Worm (Caenorhabditis elegans) whole organism, early embryonic: Measurements from ENCODE around the gene pot-3.

ENCODE experiments used
- B0310.2 ChIP-seq: sonication (generic microtip); optimal IDR thresholded peaks from 2 replicates; lab custom pipeline; 2016; ENCODE audit warnings: mild to moderate bottlenecking, missing genetic modification characterization, missing compliant biosample characterization
- F13C5.2 ChIP-seq: sonication (generic microtip); optimal IDR thresholded peaks from 2 replicates; lab custom pipeline; 2017; ENCODE audit warnings: mild to moderate bottlenecking, missing genetic modification characterization, inconsistent platforms, missing compliant biosample characterization
- aly-1 ChIP-seq: sonication (generic microtip); optimal IDR thresholded peaks from 2 replicates; lab custom pipeline; 2016; ENCODE audit warnings: missing genetic modification characterization, missing compliant biosample characterization
- ama-1 ChIP-seq: fragments of 150-350 bp; optimal IDR thresholded peaks from 2 replicates; lab custom pipeline; 2014
- ceh-36 ChIP-seq: sonication (generic microtip); optimal IDR thresholded peaks from 2 replicates; lab custom pipeline; 2016; ENCODE audit warnings: missing genetic modification characterization, inconsistent platforms, missing compliant biosample characterization
- ets-7 ChIP-seq: sonication (generic microtip); optimal IDR thresholded peaks from 2 replicates; lab custom pipeline; 2016; ENCODE audit warnings: missing genotype, missing genetic modification characterization, missing compliant biosample characterization
- flt-1 ChIP-seq: fragments of 200-800 bp; sonication (Bioruptor generic); IDR thresholded peaks from 2 replicates; pipeline ENCODE4 v1.3.6; 2022; ENCODE audit warnings: missing genetic modification characterization, missing compliant biosample characterization
- hmbx-1 ChIP-seq: sonication (generic microtip); optimal IDR thresholded peaks from 2 replicates; lab custom pipeline; 2016; ENCODE audit warnings: mild to moderate bottlenecking, missing genetic modification characterization, missing compliant biosample characterization
- hnd-1 ChIP-seq: sonication (generic microtip); optimal IDR thresholded peaks from 2 replicates; lab custom pipeline; 2016; ENCODE audit warnings: missing genetic modification characterization, missing compliant biosample characterization
- pes-1 ChIP-seq: fragments of 200-800 bp; sonication (Bioruptor generic); IDR thresholded peaks from 2 replicates; pipeline ENCODE4 v1.3.6; 2022; ENCODE audit warnings: missing genetic modification reagents, missing genetic modification characterization, missing compliant biosample characterization
- sea-1 ChIP-seq: fragments of 200-800 bp; sonication (Bioruptor generic); conservative IDR thresholded peaks from 2 replicates; pipeline ENCODE4 v1.3.6; 2022; ENCODE audit warnings: missing genetic modification characterization, missing compliant biosample characterization
- tbx-11 ChIP-seq: fragments of 200-800 bp; sonication (Bioruptor generic); IDR thresholded peaks from 2 replicates; pipeline ENCODE4 v1.3.6; 2022; ENCODE audit warnings: missing genetic modification characterization, missing compliant biosample characterization
- tra-4 ChIP-seq: sonication (generic microtip); optimal IDR thresholded peaks from 2 replicates; lab custom pipeline; 2017; ENCODE audit warnings: missing genetic modification characterization, missing compliant biosample characterization

DNA sequence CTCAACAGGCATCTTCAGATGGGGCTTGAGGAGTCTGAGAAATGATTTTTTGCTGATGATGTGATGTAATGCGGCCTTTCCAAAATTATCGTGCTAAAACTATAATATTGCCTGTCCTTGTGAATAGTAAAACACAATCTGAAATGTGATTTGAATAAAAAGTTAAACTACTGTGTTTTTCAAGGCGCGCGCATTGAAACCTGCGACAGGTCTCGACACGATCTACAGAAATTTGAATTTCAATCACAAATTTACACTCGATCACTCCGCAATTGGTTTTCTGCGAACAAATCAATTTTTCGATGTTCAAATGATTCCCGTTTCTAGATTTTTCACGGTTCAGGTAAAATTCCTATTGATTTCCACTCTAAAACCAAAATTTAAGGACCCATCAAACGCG lies 24.3 kb upstream of the pot-3 start, which contains the start of gene toca-2:
- TF ChIP-seq tbx-11 (no peak), B0310.2 (tag; lab: Kevin White, UChicago) (no peak), tra-4 (no peak), ama-1 (lab: Kevin White, UChicago) (no peak), pes-1 (GFP tag; lab: Robert Waterston, UW) (no peak), hmbx-1 (no peak), ets-7 (tag; lab: Kevin White, UChicago) (no peak), ceh-36 (tag; lab: Kevin White, UChicago) (no peak), sea-1 (GFP tag; lab: Robert Waterston, UW) (no peak), flt-1 (GFP tag; lab: Robert Waterston, UW) (no peak), hnd-1 (no peak), aly-1 (tag; lab: Kevin White, UChicago) (no peak), F13C5.2 (tag; lab: Kevin White, UChicago) (no peak)
